Fruit fly (Drosophila melanogaster): ENCODE results near the gene Ilp7.

Gene Ilp7

dm6 chrX:3673710-3674344 lies 6.4 kb downstream of the Ilp7 start:
- TF ChIP-seq Eip78C (GFP tag), result peak; percentile 91
- peak; percentile 53 for TF ChIP-seq CG34406 (GFP tag; optimal IDR thresholded peaks at IDR 0.05)
- peak; percentile 84 for TF ChIP-seq CG15336 (GFP tag; IDR thresholded peaks at IDR 0.05)
- peak; percentile 54 for TF ChIP-seq cyc (GFP tag; optimal IDR thresholded peaks at IDR 0.05)
- peak; percentile 60 for TF ChIP-seq CG4318 (GFP tag; optimal IDR thresholded peaks at IDR 0.05)
- peak; percentile 73 for TF ChIP-seq CG7368 (GFP tag; optimal IDR thresholded peaks at IDR 0.05)
- peak; percentile 62 to 71 for TF ChIP-seq salr (GFP tag; optimal IDR thresholded peaks at IDR 0.05)
- peak; percentile 45 for TF ChIP-seq Smox (GFP tag; optimal IDR thresholded peaks at IDR 0.05)
- TF ChIP-seq CG3032 (tag; optimal IDR thresholded peaks at IDR 0.05), result peak; percentile 50
- peak; percentile 52 for TF ChIP-seq Met (GFP tag; optimal IDR thresholded peaks at IDR 0.05)
- TF ChIP-seq Ets96B (tag; optimal IDR thresholded peaks at IDR 0.05), result peak; percentile 77
- peak; percentile 83 for TF ChIP-seq Hr4 (GFP tag; optimal IDR thresholded peaks at IDR 0.05)
- TF ChIP-seq Sox102F (GFP tag; optimal IDR thresholded peaks at IDR 0.05), result peak; percentile 20
- TF ChIP-seq Hr39 (GFP tag; optimal IDR thresholded peaks at IDR 0.05), result peak; percentile 55
- peak; percentile 79 for TF ChIP-seq acj6 (GFP tag; optimal IDR thresholded peaks at IDR 0.05)
- no peak for TF ChIP-seq CG6854 (GFP tag; optimal IDR thresholded peaks at IDR 0.05)
- peak; percentile 46 for TF ChIP-seq lz (GFP tag; optimal IDR thresholded peaks at IDR 0.05)
- TF ChIP-seq Eip93F (GFP tag; optimal IDR thresholded peaks at IDR 0.05), result no peak
- peak; percentile 84 for TF ChIP-seq Gug (GFP tag; IDR thresholded peaks at IDR 0.05)
- peak; percentile 63 for TF ChIP-seq topi (GFP tag; optimal IDR thresholded peaks at IDR 0.05)
- peak; percentile 75 for TF ChIP-seq OdsH (GFP tag; optimal IDR thresholded peaks at IDR 0.05)
- peak; percentile 89 for TF ChIP-seq eg (GFP tag; IDR thresholded peaks at IDR 0.05)
- peak; percentile 60 for TF ChIP-seq CG16779 (tag; optimal IDR thresholded peaks at IDR 0.05)
- TF ChIP-seq Blimp-1 (GFP tag; optimal IDR thresholded peaks at IDR 0.05), result no peak
- peak; percentile 80 for TF ChIP-seq CG6808 (GFP tag; optimal IDR thresholded peaks at IDR 0.05)
- TF ChIP-seq CG9139 (GFP tag; optimal IDR thresholded peaks at IDR 0.05), result peak; percentile 55
- TF ChIP-seq net (GFP tag; optimal IDR thresholded peaks at IDR 0.05), result peak; percentile 75
- peak; percentile 29 for TF ChIP-seq Ets21C (GFP tag; optimal IDR thresholded peaks at IDR 0.05)
- peak; percentile 40 for TF ChIP-seq CG11902 (GFP tag; optimal IDR thresholded peaks at IDR 0.05)
- TF ChIP-seq CG10669 (GFP tag; optimal IDR thresholded peaks at IDR 0.05), result peak; percentile 81
- TF ChIP-seq fkh (GFP tag; optimal IDR thresholded peaks at IDR 0.05), result no peak
- TF ChIP-seq spab (GFP tag; optimal IDR thresholded peaks at IDR 0.05), result peak; percentile 73
- TF ChIP-seq svp (GFP tag), result peak; percentile 85
- peak; percentile 70 for TF ChIP-seq dsx (GFP tag; optimal IDR thresholded peaks at IDR 0.05; ENCODE audit: poor library complexity, severe bottlenecking)
- peak; percentile 84 for TF ChIP-seq pdm3 (GFP tag; optimal IDR thresholded peaks at IDR 0.05)
- TF ChIP-seq ss (GFP tag; optimal IDR thresholded peaks at IDR 0.05), result peak; percentile 74 to 76
- peak; percentile 74 for TF ChIP-seq CG10631 (GFP tag; optimal IDR thresholded peaks at IDR 0.05)
- peak; percentile 75 for TF ChIP-seq CG1621 (tag; optimal IDR thresholded peaks at IDR 0.05)
- peak; percentile 56 for TF ChIP-seq CG31627 (GFP tag; optimal IDR thresholded peaks at IDR 0.05)
- peak; percentile 67 for TF ChIP-seq CG6792 (GFP tag; optimal IDR thresholded peaks at IDR 0.05)
- peak; percentile 53 for TF ChIP-seq dac (GFP tag; optimal IDR thresholded peaks at IDR 0.05)
- peak; percentile 92 for TF ChIP-seq CG6163 (GFP tag; IDR thresholded peaks at IDR 0.05)
- peak; percentile 55 for TF ChIP-seq esn (GFP tag; optimal IDR thresholded peaks at IDR 0.05)
- no peak for TF ChIP-seq Hr38 (GFP tag; optimal IDR thresholded peaks at IDR 0.05)
- peak; percentile 82 for TF ChIP-seq CG3919 (GFP tag; optimal IDR thresholded peaks at IDR 0.05)
- peak; percentile 79 for TF ChIP-seq CG32006 (GFP tag; optimal IDR thresholded peaks at IDR 0.05)
- peak; percentile 76 for TF ChIP-seq Eip75B (GFP tag; optimal IDR thresholded peaks at IDR 0.05)
- TF ChIP-seq fd85E (GFP tag; optimal IDR thresholded peaks at IDR 0.05), result no peak
- TF ChIP-seq CG8119 (GFP tag; IDR thresholded peaks at IDR 0.05), result peak; percentile 85
- peak; percentile 77 for TF ChIP-seq Sox14 (GFP tag; optimal IDR thresholded peaks at IDR 0.05)
- peak; percentile 50 for TF ChIP-seq CG8319 (GFP tag; optimal IDR thresholded peaks at IDR 0.05)
